Fruit fly (Drosophila melanogaster): ENCODE measurements around the gene CG32225.

dm6 chr3L:20354363-20354762, 48.3 kb upstream of the CG32225 start:
- TF ChIP-seq Crg-1 (GFP tag; optimal IDR thresholded peaks at IDR 0.05) (no peak), cic (GFP tag; optimal IDR thresholded peaks at IDR 0.05) (no peak), CG7101 (tag; optimal IDR thresholded peaks at IDR 0.05) (no peak), CG33017 (tag; optimal IDR thresholded peaks at IDR 0.05) (no peak), CG12768 (GFP tag; optimal IDR thresholded peaks at IDR 0.05) (no peak), CG11617 (GFP tag; optimal IDR thresholded peaks at IDR 0.05) (no peak), CG1620 (GFP tag; optimal IDR thresholded peaks at IDR 0.05) (no peak)
